Fruit fly (Drosophila melanogaster) whole organism, embryonic: ENCODE results near the gene RpL32.

Experiments used
- Ada2b ChIP-seq: fragments of 200-800 bp; sonication (Bioruptor generic); IDR thresholded peaks from 2 replicates; pipeline ENCODE4 v1.3.6; 2022; ENCODE audit warnings: missing biosample characterization, missing genetic modification characterization
- Antp ChIP-seq: fragments of 200-800 bp; sonication (Bioruptor generic); optimal IDR thresholded peaks from 3 replicates; lab custom pipeline; 2016; ENCODE audit warnings: missing biosample characterization, missing genetic modification characterization
- Asciz ChIP-seq: fragments of 200-800 bp; sonication (Bioruptor generic); optimal IDR thresholded peaks from 2 replicates; lab custom pipeline; 2017; ENCODE audit warnings: missing biosample characterization, mild to moderate bottlenecking, missing genetic modification characterization, missing genetic modification reagents
- BtbVII ChIP-seq: fragments of 200-800 bp; sonication (Bioruptor generic); optimal IDR thresholded peaks from 3 replicates; lab custom pipeline; 2017; ENCODE audit warnings: missing biosample characterization, mild to moderate bottlenecking, missing genetic modification characterization
- CG10431 ChIP-seq: fragments of 200-800 bp; sonication (Bioruptor generic); optimal IDR thresholded peaks from 3 replicates; lab custom pipeline; 2018; ENCODE audit warnings: missing biosample characterization, mild to moderate bottlenecking, missing genetic modification characterization
- CG11456 ChIP-seq: fragments of 200-800 bp; sonication (Bioruptor generic); IDR thresholded peaks from 3 replicates; pipeline ENCODE4 v1.3.6; 2022; ENCODE audit warnings: missing biosample characterization, missing genetic modification characterization
- CG12299 ChIP-seq: fragments of 200-800 bp; sonication (Bioruptor generic); optimal IDR thresholded peaks from 2 replicates; lab custom pipeline; 2018; ENCODE audit warnings: missing biosample characterization, mild to moderate bottlenecking, missing genetic modification characterization
- CG14710 ChIP-seq: fragments of 200-800 bp; sonication (Bioruptor generic); optimal IDR thresholded peaks from 3 replicates; lab custom pipeline; 2019; ENCODE audit warnings: missing biosample characterization, mild to moderate bottlenecking, missing genetic modification characterization, moderate library complexity
- CG1647 ChIP-seq: fragments of 200-800 bp; sonication (Bioruptor generic); optimal IDR thresholded peaks from 3 replicates; lab custom pipeline; 2016; ENCODE audit warnings: missing biosample characterization, missing genetic modification characterization
- CG18599 ChIP-seq: fragments of 200-800 bp; sonication (Bioruptor generic); optimal IDR thresholded peaks from 3 replicates; lab custom pipeline; 2017; ENCODE audit warnings: missing biosample characterization, missing genetic modification characterization, mild to moderate bottlenecking, moderate library complexity, missing genetic modification reagents
- CG2889 ChIP-seq: fragments of 200-800 bp; sonication (Bioruptor generic); IDR thresholded peaks from 3 replicates; pipeline ENCODE4 v1.3.6; 2022; ENCODE audit warnings: missing biosample characterization, missing genetic modification characterization
- CG31388 ChIP-seq: fragments of 200-800 bp; sonication (Bioruptor generic); optimal IDR thresholded peaks from 2 replicates; lab custom pipeline; 2016; ENCODE audit warnings: missing biosample characterization, missing genetic modification characterization
- CG34224 ChIP-seq: fragments of 200-800 bp; sonication (Bioruptor generic); IDR thresholded peaks from 3 replicates; pipeline ENCODE4 v1.3.6; 2022; ENCODE audit warnings: missing biosample characterization, missing genetic modification characterization; ENCODE audit not compliant: partially characterized antibody
- CG3847 ChIP-seq: fragments of 200-800 bp; sonication (Bioruptor generic); IDR thresholded peaks from 2 replicates; pipeline ENCODE4 v1.3.6; 2022; ENCODE audit warnings: missing biosample characterization, missing genetic modification characterization
- CG5245 ChIP-seq: fragments of 200-800 bp; sonication (Bioruptor generic); optimal IDR thresholded peaks from 3 replicates; lab custom pipeline; 2016; ENCODE audit warnings: missing biosample characterization, missing genetic modification characterization
- CG6683 ChIP-seq: fragments of 200-800 bp; sonication (Bioruptor generic); optimal IDR thresholded peaks from 2 replicates; lab custom pipeline; 2017; ENCODE audit warnings: missing biosample characterization, mild to moderate bottlenecking, missing genetic modification characterization, missing genetic modification reagents
- CG7928 ChIP-seq: fragments of 200-800 bp; sonication (Bioruptor generic); optimal IDR thresholded peaks from 2 replicates; lab custom pipeline; 2017; ENCODE audit warnings: missing biosample characterization, mild to moderate bottlenecking, missing genetic modification characterization
- CG8281 ChIP-seq: fragments of 200-800 bp; sonication (Bioruptor generic); optimal IDR thresholded peaks from 2 replicates; lab custom pipeline; 2018; ENCODE audit warnings: missing biosample characterization, mild to moderate bottlenecking, missing genetic modification characterization, moderate library complexity
- CG8388 ChIP-seq: fragments of 200-800 bp; sonication (Bioruptor generic); optimal IDR thresholded peaks from 2 replicates; lab custom pipeline; 2019; ENCODE audit warnings: missing biosample characterization, mild to moderate bottlenecking, missing genetic modification characterization, moderate library complexity
- CG8478 ChIP-seq: fragments of >200 bp; optimal IDR thresholded peaks from 2 replicates; lab custom pipeline; 2018
- CG9609 ChIP-seq: fragments of 200-800 bp; sonication (Bioruptor generic); optimal IDR thresholded peaks from 3 replicates; lab custom pipeline; 2016; ENCODE audit warnings: missing biosample characterization, missing genetic modification characterization
- CG9727 ChIP-seq: fragments of 200-800 bp; sonication (Bioruptor generic); optimal IDR thresholded peaks from 3 replicates; lab custom pipeline; 2017; ENCODE audit warnings: missing biosample characterization, mild to moderate bottlenecking, missing genetic modification characterization
- Dek ChIP-seq: fragments of 200-800 bp; sonication (Bioruptor generic); optimal IDR thresholded peaks from 3 replicates; lab custom pipeline; 2019; ENCODE audit warnings: missing biosample characterization, mild to moderate bottlenecking, missing genetic modification characterization, moderate library complexity
- Dref ChIP-seq: fragments of 200-800 bp; sonication (Bioruptor generic); IDR thresholded peaks from 2 replicates; pipeline ENCODE4 v1.3.6; 2022; ENCODE audit warnings: missing biosample characterization, missing genetic modification characterization
- E2f2 ChIP-seq: fragments of 200-800 bp; sonication (Bioruptor generic); IDR thresholded peaks from 2 replicates; pipeline ENCODE4 v1.3.6; 2022; ENCODE audit warnings: missing biosample characterization, missing genetic modification characterization
- Elba2 ChIP-seq: fragments of 200-800 bp; sonication (Bioruptor generic); optimal IDR thresholded peaks from 3 replicates; lab custom pipeline; 2016; ENCODE audit warnings: missing biosample characterization, missing genetic modification characterization
- Ets65A ChIP-seq: fragments of 200-800 bp; sonication (Bioruptor generic); peaks from one replicate; lab custom pipeline; 2016; ENCODE audit warnings: missing biosample characterization, missing genetic modification characterization
- HLH3B ChIP-seq: fragments of 200-800 bp; sonication (Bioruptor generic); IDR thresholded peaks from 2 replicates; pipeline ENCODE4 v1.3.6; 2022; ENCODE audit warnings: missing biosample characterization, missing genetic modification characterization
- Hmx ChIP-seq: fragments of 200-800 bp; sonication (Bioruptor generic); optimal IDR thresholded peaks from 2 replicates; lab custom pipeline; 2016; ENCODE audit warnings: missing biosample characterization, missing genetic modification characterization
- Lpt ChIP-seq: fragments of >200 bp; optimal IDR thresholded peaks from 2 replicates; lab custom pipeline; 2018; ENCODE audit warnings: missing biosample characterization, missing genetic modification characterization
- Max ChIP-seq: fragments of 200-800 bp; sonication (Bioruptor generic); optimal IDR thresholded peaks from 2 replicates; lab custom pipeline; 2016; ENCODE audit warnings: missing biosample characterization, mild to moderate bottlenecking, missing genetic modification characterization
- NfI ChIP-seq: fragments of 200-800 bp; sonication (Bioruptor generic); optimal IDR thresholded peaks from 3 replicates; lab custom pipeline; 2018; ENCODE audit warnings: missing biosample characterization, mild to moderate bottlenecking, missing genetic modification characterization, moderate library complexity
- Oli ChIP-seq: fragments of 200-800 bp; sonication (Bioruptor generic); optimal IDR thresholded peaks from 2 replicates; lab custom pipeline; 2018; ENCODE audit warnings: missing biosample characterization, mild to moderate bottlenecking, missing genetic modification characterization, moderate library complexity
- PHDP ChIP-seq: fragments of 200-800 bp; sonication (Bioruptor generic); optimal IDR thresholded peaks from 3 replicates; lab custom pipeline; 2018; ENCODE audit warnings: missing biosample characterization, mild to moderate bottlenecking, missing genetic modification characterization, moderate library complexity
- Scr ChIP-seq: fragments of 200-800 bp; sonication (Bioruptor generic); IDR thresholded peaks from 2 replicates; pipeline ENCODE4 v1.3.6; 2022; ENCODE audit warnings: missing biosample characterization, missing genetic modification characterization; ENCODE audit not compliant: partially characterized antibody
- Sox102F ChIP-seq: fragments of 200-800 bp; sonication (Bioruptor generic); optimal IDR thresholded peaks from 2 replicates; lab custom pipeline; 2018; ENCODE audit warnings: missing biosample characterization, mild to moderate bottlenecking, missing genetic modification characterization, moderate library complexity
- Sry-β ChIP-seq: fragments of 200-800 bp; sonication (Bioruptor generic); optimal IDR thresholded peaks from 2 replicates; lab custom pipeline; 2018; ENCODE audit warnings: missing biosample characterization, mild to moderate bottlenecking, missing genetic modification characterization, moderate library complexity
- Usf ChIP-seq: fragments of 200-800 bp; sonication (Bioruptor generic); optimal IDR thresholded peaks from 2 replicates; lab custom pipeline; 2017; ENCODE audit warnings: missing genotype, missing biosample characterization, missing genetic modification characterization
- ara ChIP-seq: fragments of 200-800 bp; sonication (Bioruptor generic); IDR thresholded peaks from 2 replicates; pipeline ENCODE4 v1.3.6; 2022; ENCODE audit warnings: missing biosample characterization, missing genetic modification characterization
- bbx ChIP-seq: fragments of 200-800 bp; sonication (Bioruptor generic); IDR thresholded peaks from 2 replicates; pipeline ENCODE4 v1.3.6; 2022; ENCODE audit warnings: missing biosample characterization, missing genetic modification characterization; ENCODE audit not compliant: partially characterized antibody
- crc ChIP-seq: fragments of 200-800 bp; sonication (Bioruptor generic); optimal IDR thresholded peaks from 2 replicates; lab custom pipeline; 2016; ENCODE audit warnings: missing biosample characterization, missing genetic modification characterization
- cwo ChIP-seq: fragments of 200-800 bp; sonication (Bioruptor generic); optimal IDR thresholded peaks from 3 replicates; lab custom pipeline; 2017; ENCODE audit warnings: missing biosample characterization, missing genetic modification characterization, mild to moderate bottlenecking, moderate library complexity, missing genetic modification reagents
- gem ChIP-seq: fragments of 200-800 bp; sonication (Bioruptor generic); optimal IDR thresholded peaks from 2 replicates; lab custom pipeline; 2019; ENCODE audit warnings: missing biosample characterization, mild to moderate bottlenecking, missing genetic modification characterization, moderate library complexity
- ham ChIP-seq: fragments of 200-800 bp; sonication (Bioruptor generic); IDR thresholded peaks from 2 replicates; pipeline ENCODE4 v1.3.6; 2022; ENCODE audit warnings: missing biosample characterization, missing genetic modification characterization
- ind ChIP-seq: fragments of 200-800 bp; sonication (Bioruptor generic); optimal IDR thresholded peaks from 3 replicates; lab custom pipeline; 2016; ENCODE audit warnings: missing biosample characterization, missing genetic modification characterization
- jigr1 ChIP-seq: fragments of 200-800 bp; sonication (Bioruptor generic); IDR thresholded peaks from 3 replicates; pipeline ENCODE4 v1.3.6; 2022; ENCODE audit warnings: missing biosample characterization, missing genetic modification characterization
- maf-S ChIP-seq: fragments of 200-800 bp; sonication (Bioruptor generic); optimal IDR thresholded peaks from 2 replicates; lab custom pipeline; 2016; ENCODE audit warnings: missing biosample characterization, missing genetic modification characterization
- odd ChIP-seq: fragments of 200-800 bp; sonication (Bioruptor generic); optimal IDR thresholded peaks from 2 replicates; lab custom pipeline; 2017; ENCODE audit warnings: missing biosample characterization, mild to moderate bottlenecking, missing genetic modification characterization
- pum ChIP-seq: fragments of 200-800 bp; sonication (Bioruptor generic); optimal IDR thresholded peaks from 2 replicates; lab custom pipeline; 2016; ENCODE audit warnings: missing biosample characterization, missing genetic modification characterization
- z ChIP-seq: fragments of 200-800 bp; sonication (Bioruptor generic); IDR thresholded peaks from 3 replicates; pipeline ENCODE4 v1.3.6; 2022; ENCODE audit warnings: missing biosample characterization, missing genetic modification characterization
- zfh1 ChIP-seq: fragments of 200-800 bp; sonication (Bioruptor generic); IDR thresholded peaks from 3 replicates; pipeline ENCODE4 v1.3.6; 2022; ENCODE audit warnings: missing biosample characterization, missing genetic modification characterization

Gene RpL32

dm6 chr3R:30014977-30015514, 30.9 kb downstream of the RpL32 start, which contains the start of gene CG7920 (continued):
- TF ChIP-seq Asciz (GFP tag; lab: Kevin White, UChicago) (no peak), CG8388 (no peak), CG6683 (no peak), Max (GFP tag; lab: Kevin White, UChicago) (no peak), ind (no peak), CG12299 (tag; lab: Kevin White, UChicago) (peak; percentile 1), Dek (tag; lab: Kevin White, UChicago) (peak; percentile 22), CG8478 (lab: Kevin White, UChicago) (no peak), Scr (peak; percentile 85), z (GFP tag; lab: Robert Waterston, UW) (0 out of 3 replicates have a peak, but pooled peaks have one; percentile 53), E2f2 (peak; percentile 99), crc (no peak), Sox102F (GFP tag; lab: Kevin White, UChicago) (no peak), cwo (peak; percentile 2), CG31388 (GFP tag; lab: Kevin White, UChicago) (no peak), CG9727 (no peak), CG9609 (GFP tag; lab: Kevin White, UChicago) (no peak), bbx (GFP tag; lab: Robert Waterston, UW) (peak; percentile 61), CG8281 (tag; lab: Kevin White, UChicago) (no peak), CG10431 (GFP tag; lab: Kevin White, UChicago) (no peak), CG14710 (tag; lab: Kevin White, UChicago) (peak; percentile 39), Lpt (no peak), Elba2 (no peak), CG1647 (no peak), Ada2b (GFP tag; lab: Robert Waterston, UW) (no peak), BtbVII (GFP tag; lab: Kevin White, UChicago) (peak; percentile 48), Antp (GFP tag; lab: Kevin White, UChicago) (no peak), NfI (peak; percentile 25), Usf (GFP tag; lab: Kevin White, UChicago) (no peak), Dref (GFP tag; lab: Robert Waterston, UW) (peak; percentile 91), gem (no peak), CG7928 (GFP tag; lab: Kevin White, UChicago) (no peak), pum (GFP tag; lab: Kevin White, UChicago) (no peak), CG3847 (peak; percentile 36; the same call in 1 of the 2 replicates), Sry-β (no peak), jigr1 (no peak), HLH3B (no peak), maf-S (GFP tag; lab: Kevin White, UChicago) (peak; percentile 10), PHDP (peak; percentile 6), CG18599 (peak; percentile 71), CG11456 (no peak), ara (GFP tag; lab: Robert Waterston, UW) (no peak), ham (GFP tag; lab: Robert Waterston, UW) (no peak), CG5245 (no peak), Hmx (GFP tag; lab: Kevin White, UChicago) (no peak), CG34224 (GFP tag; lab: Robert Waterston, UW) (peak; percentile 81), CG2889 (0 out of 3 replicates have a peak, but pooled peaks have one; percentile 16), odd (GFP tag; lab: Kevin White, UChicago) (peak; percentile 37), zfh1 (GFP tag; lab: Robert Waterston, UW) (no peak), Oli (tag; lab: Kevin White, UChicago) (no peak), Ets65A (GFP tag; lab: Kevin White, UChicago) (no peak)
